Worm (Caenorhabditis elegans) whole organism, young adult: ENCODE results near the gene akap-1.

Experiments used
- B0336.3 ChIP-seq: fragments of 200-800 bp; sonication (Bioruptor generic); IDR thresholded peaks from 2 replicates; pipeline ENCODE4 v1.3.6; 2022; ENCODE audit warnings: missing genetic modification characterization, missing compliant biosample characterization
- C17E4.6 ChIP-seq: fragments of 200-800 bp; sonication (Bioruptor generic); IDR thresholded peaks from 2 replicates; pipeline ENCODE4 v1.3.6; 2022; ENCODE audit warnings: missing genetic modification reagents, missing genetic modification characterization, missing compliant biosample characterization
- F23B12.7 ChIP-seq: sonication (generic microtip); optimal IDR thresholded peaks from 2 replicates; lab custom pipeline; 2017; ENCODE audit warnings: missing genetic modification characterization, mild to moderate bottlenecking, missing compliant biosample characterization, antibody characterized with exemption, moderate library complexity; ENCODE audit not compliant: insufficient read depth
- F33H1.4 ChIP-seq: fragments of 200-800 bp; sonication (Bioruptor generic); IDR thresholded peaks from 2 replicates; pipeline ENCODE4 v1.3.6; 2022; ENCODE audit warnings: missing genetic modification reagents, missing genetic modification characterization, missing compliant biosample characterization
- F37B4.10 ChIP-seq: fragments of 200-800 bp; sonication (Bioruptor generic); IDR thresholded peaks from 2 replicates; pipeline ENCODE4 v1.3.6; 2022; ENCODE audit warnings: missing genetic modification characterization, missing compliant biosample characterization
- F49E8.2 ChIP-seq: sonication (generic microtip); optimal IDR thresholded peaks from 3 replicates; lab custom pipeline; 2017; ENCODE audit warnings: missing genetic modification characterization, mild to moderate bottlenecking, missing compliant biosample characterization, antibody characterized with exemption, moderate library complexity; ENCODE audit not compliant: insufficient read depth
- F52B5.7 ChIP-seq: sonication (generic microtip); optimal IDR thresholded peaks from 2 replicates; lab custom pipeline; 2016; ENCODE audit warnings: mild to moderate bottlenecking, missing genetic modification characterization, missing compliant biosample characterization
- F55B11.4 ChIP-seq: sonication (generic microtip); optimal IDR thresholded peaks from 2 replicates; lab custom pipeline; 2016; ENCODE audit warnings: missing compliant biosample characterization, missing genetic modification characterization, borderline replicate concordance; ENCODE audit not compliant: insufficient read depth
- Y95B8A.8 ChIP-seq: fragments of 200-800 bp; sonication (Bioruptor generic); IDR thresholded peaks from 2 replicates; pipeline ENCODE4 v1.3.6; 2022; ENCODE audit warnings: missing genetic modification reagents, missing genetic modification characterization, missing compliant biosample characterization
- ZK185.1 ChIP-seq: sonication (generic microtip); optimal IDR thresholded peaks from 2 replicates; lab custom pipeline; 2016; ENCODE audit warnings: mild to moderate bottlenecking, missing genetic modification characterization, missing compliant biosample characterization; ENCODE audit not compliant: poor library complexity, severe bottlenecking
- attf-3 ChIP-seq: fragments of 200-800 bp; sonication (Bioruptor generic); conservative IDR thresholded peaks from 2 replicates; pipeline ENCODE4 v1.3.6; 2022; ENCODE audit warnings: missing genetic modification reagents, missing genetic modification characterization, missing compliant biosample characterization
- ceh-100 ChIP-seq: fragments of 200-800 bp; sonication (Bioruptor generic); IDR thresholded peaks from 2 replicates; pipeline ENCODE4 v1.3.6; 2022; ENCODE audit warnings: missing genetic modification reagents, missing genetic modification characterization, missing compliant biosample characterization
- ceh-27 ChIP-seq: fragments of 200-800 bp; sonication (Bioruptor generic); optimal IDR thresholded peaks from 2 replicates; lab custom pipeline; 2018; ENCODE audit warnings: mild to moderate bottlenecking, missing genetic modification characterization, moderate library complexity, missing compliant biosample characterization
- ceh-79 ChIP-seq: sonication (generic microtip); optimal IDR thresholded peaks from 2 replicates; lab custom pipeline; 2017; ENCODE audit warnings: mild to moderate bottlenecking, missing genetic modification characterization, missing compliant biosample characterization
- efl-1 ChIP-seq: fragments of 150-350 bp; optimal IDR thresholded peaks from 2 replicates; lab custom pipeline; 2014; ENCODE audit warnings: missing biosample characterization, missing genetic modification reagents, missing genetic modification characterization
- him-1 ChIP-seq: sonication (generic microtip); optimal IDR thresholded peaks from 2 replicates; lab custom pipeline; 2016; ENCODE audit warnings: missing genotype, missing genetic modification reagents, missing genetic modification characterization, missing compliant biosample characterization
- hlh-26 ChIP-seq: fragments of 200-800 bp; sonication (Bioruptor generic); conservative IDR thresholded peaks from 2 replicates; pipeline ENCODE4 v1.3.6; 2022; ENCODE audit warnings: missing genetic modification reagents, missing genetic modification characterization, missing compliant biosample characterization
- hmg-20 ChIP-seq: fragments of 200-800 bp; sonication (Bioruptor generic); IDR thresholded peaks from 2 replicates; pipeline ENCODE4 v1.3.6; 2022; ENCODE audit warnings: missing genetic modification reagents, missing genetic modification characterization, missing compliant biosample characterization
- lin-26 ChIP-seq: fragments of 200-800 bp; sonication (Bioruptor generic); IDR thresholded peaks from 2 replicates; pipeline ENCODE4 v1.3.6; 2022; ENCODE audit warnings: missing genetic modification reagents, missing genetic modification characterization, missing compliant biosample characterization
- lsl-1 ChIP-seq: fragments of 200-800 bp; sonication (Bioruptor generic); optimal IDR thresholded peaks from 2 replicates; lab custom pipeline; 2018; ENCODE audit warnings: mild to moderate bottlenecking, missing genetic modification characterization, moderate library complexity, missing compliant biosample characterization
- lsy-27 ChIP-seq: sonication (generic microtip); optimal IDR thresholded peaks from 2 replicates; lab custom pipeline; 2017; ENCODE audit warnings: missing genetic modification characterization, mild to moderate bottlenecking, missing compliant biosample characterization, antibody characterized with exemption, missing genotype, borderline replicate concordance; ENCODE audit not compliant: insufficient read depth
- madf-3 ChIP-seq: fragments of 200-800 bp; sonication (Bioruptor generic); IDR thresholded peaks from 2 replicates; pipeline ENCODE4 v1.3.6; 2022; ENCODE audit warnings: missing genetic modification reagents, missing genetic modification characterization, missing compliant biosample characterization
- madf-6 ChIP-seq: fragments of 200-800 bp; sonication (Bioruptor generic); IDR thresholded peaks from 2 replicates; pipeline ENCODE4 v1.3.6; 2022; ENCODE audit warnings: missing genetic modification reagents, missing genetic modification characterization, missing compliant biosample characterization
- mcd-1 ChIP-seq: fragments of 200-800 bp; sonication (Bioruptor generic); IDR thresholded peaks from 2 replicates; pipeline ENCODE4 v1.3.6; 2022; ENCODE audit warnings: missing genetic modification reagents, missing genetic modification characterization, missing compliant biosample characterization
- mxl-1 ChIP-seq: sonication (generic microtip); optimal IDR thresholded peaks from 2 replicates; lab custom pipeline; 2016; ENCODE audit warnings: missing genetic modification characterization, missing compliant biosample characterization
- nhr-120 ChIP-seq: fragments of 200-800 bp; sonication (Bioruptor generic); IDR thresholded peaks from 2 replicates; pipeline ENCODE4 v1.3.6; 2022; ENCODE audit warnings: missing genetic modification characterization, missing compliant biosample characterization
- nhr-179 ChIP-seq: sonication (generic microtip); optimal IDR thresholded peaks from 2 replicates; lab custom pipeline; 2016; ENCODE audit warnings: mild to moderate bottlenecking, missing genetic modification characterization, missing compliant biosample characterization
- nhr-27 ChIP-seq: fragments of 200-800 bp; sonication (Bioruptor generic); optimal IDR thresholded peaks from 2 replicates; lab custom pipeline; 2018; ENCODE audit warnings: mild to moderate bottlenecking, missing genetic modification characterization, moderate library complexity, missing compliant biosample characterization
- pha-4 ChIP-seq: fragments of 150-350 bp; sonication (generic microtip); optimal IDR thresholded peaks from 2 replicates; lab custom pipeline; 2014; ENCODE audit warnings: missing biosample characterization, missing genetic modification reagents, missing genetic modification characterization
- rcor-1 ChIP-seq: fragments of 200-800 bp; sonication (Bioruptor generic); IDR thresholded peaks from 2 replicates; pipeline ENCODE4 v1.3.6; 2022; ENCODE audit warnings: missing genetic modification reagents, missing genetic modification characterization, missing compliant biosample characterization
- repo-1 ChIP-seq: sonication (generic microtip); optimal IDR thresholded peaks from 2 replicates; lab custom pipeline; 2017; ENCODE audit warnings: mild to moderate bottlenecking, missing genetic modification characterization, missing compliant biosample characterization
- rpc-1 ChIP-seq, 2 experiments: fragments of 150-350 bp in 1 of 2; sonication (generic microtip) in 1 of 2; optimal IDR thresholded peaks; 2 replicates each; lab custom pipeline; 2014 to 2018; ENCODE audit warnings: missing biosample characterization in 1 of 2, missing genetic modification characterization in 1 of 2, missing genetic modification reagents in 1 of 2, missing genotype in 1 of 2
- snpc-1.1 ChIP-seq: sonication (generic microtip); optimal IDR thresholded peaks from 2 replicates; lab custom pipeline; 2017; ENCODE audit warnings: missing genetic modification characterization, mild to moderate bottlenecking, missing compliant biosample characterization, antibody characterized with exemption, moderate library complexity, missing genotype, missing genetic modification reagents; ENCODE audit not compliant: insufficient read depth
- snpc-1.3 ChIP-seq: sonication (generic microtip); optimal IDR thresholded peaks from 2 replicates; lab custom pipeline; 2017; ENCODE audit warnings: missing genetic modification characterization, mild to moderate bottlenecking, missing compliant biosample characterization, antibody characterized with exemption, moderate library complexity, missing genotype, missing genetic modification reagents; ENCODE audit not compliant: insufficient read depth
- snpc-4 ChIP-seq, 5 experiments: fragments of 150-350 bp in 1 of 5; sonication (generic microtip) in 4 of 5; optimal IDR thresholded peaks; 2 replicates each; lab custom pipeline; 2014 to 2018; ENCODE audit warnings: missing genetic modification characterization in 5 of 5, missing biosample characterization in 3 of 5, antibody characterized with exemption in 2 of 5, mild to moderate bottlenecking in 2 of 5, missing compliant biosample characterization in 2 of 5, missing genotype in 2 of 5, moderate library complexity in 2 of 5, missing genetic modification reagents in 1 of 5
- somi-1 ChIP-seq: fragments of 200-800 bp; sonication (Bioruptor generic); optimal IDR thresholded peaks from 2 replicates; lab custom pipeline; 2018; ENCODE audit warnings: mild to moderate bottlenecking, missing genetic modification characterization, missing compliant biosample characterization
- tbp1 ChIP-seq: fragments of 200-800 bp; sonication (Bioruptor generic); optimal IDR thresholded peaks from 2 replicates; lab custom pipeline; 2018; ENCODE audit warnings: mild to moderate bottlenecking, missing genetic modification characterization, missing compliant biosample characterization
- tbx-9 ChIP-seq: sonication (generic microtip); optimal IDR thresholded peaks from 2 replicates; lab custom pipeline; 2016; ENCODE audit warnings: borderline replicate concordance, missing genetic modification characterization, inconsistent platforms, missing compliant biosample characterization
- ztf-18 ChIP-seq: sonication (generic microtip); optimal IDR thresholded peaks from 2 replicates; lab custom pipeline; 2016; ENCODE audit warnings: missing genotype, mild to moderate bottlenecking, missing genetic modification characterization, missing compliant biosample characterization
- ztf-6 ChIP-seq: fragments of 200-800 bp; sonication (Bioruptor generic); IDR thresholded peaks from 2 replicates; pipeline ENCODE4 v1.3.6; 2022; ENCODE audit warnings: missing genetic modification reagents, missing genetic modification characterization, missing compliant biosample characterization

Gene akap-1

ce11 chrIII:6379129-6379528, 25.9 kb downstream of the akap-1 start, which contains the start of gene C16A3.6 (continued):
- no peak for TF ChIP-seq mxl-1 (tag; lab: Kevin White, UChicago)
- TF ChIP-seq hlh-26 (GFP tag; lab: Robert Waterston, UW) = no peak
- peak; percentile 25 for TF ChIP-seq lsl-1
- TF ChIP-seq nhr-179 (tag; lab: Kevin White, UChicago) = no peak
- no peak for TF ChIP-seq rpc-1 (optimal IDR thresholded peaks at IDR 0.05; lab: Kevin White, UChicago)
- no peak for TF ChIP-seq rpc-1 (tag; optimal IDR thresholded peaks at IDR 0.05; lab: Kevin White, UChicago)
- peak; percentile 39 for TF ChIP-seq efl-1
- no peak for TF ChIP-seq snpc-1.1 (tag; lab: Kevin White, UChicago)
- no peak for TF ChIP-seq somi-1 (GFP tag; lab: Kevin White, UChicago)
- TF ChIP-seq lin-26 (GFP tag; lab: Robert Waterston, UW) = no peak
- 0 out of 2 replicates have a peak, but pooled peaks have one; percentile 17 for TF ChIP-seq rcor-1
- peak; percentile 15 for TF ChIP-seq tbp1 (GFP tag; lab: Kevin White, UChicago)
- no peak for TF ChIP-seq ceh-79 (tag; lab: Kevin White, UChicago)
- no peak for TF ChIP-seq C17E4.6 (GFP tag; lab: Robert Waterston, UW)
- TF ChIP-seq nhr-120 = no peak
- TF ChIP-seq Y95B8A.8 (GFP tag; lab: Robert Waterston, UW) = 0 out of 2 replicates have a peak, but pooled peaks have one; percentile 19

ce11 chrIII:6380472-6380871, 27.3 kb downstream of the akap-1 start, which contains the start of gene C16A3.5:
Gene C16A3.5, plus strand, starts transcription at chrIII:6380772.
- 0 out of 2 replicates have a peak, but pooled peaks have one; percentile 11 for TF ChIP-seq mcd-1
- no peak for TF ChIP-seq pha-4 (tag; lab: Kevin White, UChicago)

ce11 chrIII:6381584-6382391, 28.6 kb downstream of the akap-1 start, which contains the start of gene znf-622:
Gene znf-622, plus strand, starts transcription at chrIII:6381634.
- TF ChIP-seq tbx-9 (tag; lab: Kevin White, UChicago) (no peak), ZK185.1 (tag; lab: Kevin White, UChicago) (no peak), ztf-6 (GFP tag; lab: Robert Waterston, UW) (no peak), B0336.3 (GFP tag; lab: Robert Waterston, UW) (no peak), ceh-100 (no peak), snpc-4 (GFP tag; optimal IDR thresholded peaks at IDR 0.05; lab: Kevin White, UChicago) (no peak), snpc-4 (tag; optimal IDR thresholded peaks at IDR 0.05; lab: Kevin White, UChicago) (no peak), F37B4.10 (no peak), ceh-27 (GFP tag; lab: Kevin White, UChicago) (no peak), snpc-1.3 (tag; lab: Kevin White, UChicago) (no peak), hmg-20 (GFP tag; lab: Robert Waterston, UW) (no peak), ceh-79 (tag; lab: Kevin White, UChicago) (no peak)

ce11 chrIII:6382987-6383602, 29.9 kb downstream of the akap-1 start, which contains the start of gene let-716:
Gene let-716, plus strand, starts transcription at chrIII:6383552.
- TF ChIP-seq nhr-27 (tag; lab: Kevin White, UChicago) (no peak), F23B12.7 (tag; lab: Kevin White, UChicago) (peak; percentile 20), repo-1 (tag; lab: Kevin White, UChicago) (no peak), ztf-18 (tag; lab: Kevin White, UChicago) (peak; percentile 1), madf-3 (GFP tag; lab: Robert Waterston, UW) (no peak), lsy-27 (tag; lab: Kevin White, UChicago) (no peak), attf-3 (GFP tag; lab: Robert Waterston, UW) (no peak), F33H1.4 (GFP tag; lab: Robert Waterston, UW) (peak; percentile 64), F49E8.2 (tag; lab: Kevin White, UChicago) (peak; percentile 59), ceh-79 (tag; lab: Kevin White, UChicago) (no peak), F52B5.7 (tag; lab: Kevin White, UChicago) (no peak), him-1 (tag; lab: Kevin White, UChicago) (peak; percentile 42), F55B11.4 (no peak), madf-6 (GFP tag; lab: Robert Waterston, UW) (peak; percentile 30; the same call in 1 of the 2 replicates)
